Worm (Caenorhabditis elegans) whole organism, L4 larva: Measurements from ENCODE around the gene mboa-4.

Experiments
- F26F4.8 ChIP-seq: fragments of 200-800 bp; sonication (Bioruptor generic); conservative IDR thresholded peaks from 2 replicates; pipeline ENCODE4 v1.3.6; 2022; ENCODE audit warnings: missing genetic modification characterization, missing compliant biosample characterization
- F37D6.2 ChIP-seq: sonication (generic microtip); optimal IDR thresholded peaks from 2 replicates; lab custom pipeline; 2016; ENCODE audit warnings: mild to moderate bottlenecking, missing genetic modification characterization, missing compliant biosample characterization
- F44E2.7 ChIP-seq: fragments of 200-800 bp; sonication (Bioruptor generic); IDR thresholded peaks from 2 replicates; pipeline ENCODE4 v2.1.2; 2022; ENCODE audit warnings: missing genetic modification characterization, missing compliant biosample characterization
- F49E8.2 ChIP-seq: sonication (generic microtip); optimal IDR thresholded peaks from 2 replicates; lab custom pipeline; 2016; ENCODE audit warnings: missing compliant biosample characterization, mild to moderate bottlenecking, missing genetic modification characterization, borderline replicate concordance
- T20F7.1 ChIP-seq: fragments of 200-800 bp; sonication (Bioruptor generic); optimal IDR thresholded peaks from 2 replicates; lab custom pipeline; 2018; ENCODE audit warnings: mild to moderate bottlenecking, missing genetic modification characterization, missing compliant biosample characterization
- Y105C5A.15 ChIP-seq: fragments of 200-800 bp; sonication (Bioruptor generic); IDR thresholded peaks from 2 replicates; pipeline ENCODE4 v1.3.6; 2022; ENCODE audit warnings: missing genetic modification characterization, missing compliant biosample characterization
- Y48G9A.11 ChIP-seq: fragments of 200-800 bp; sonication (Bioruptor generic); IDR thresholded peaks from 2 replicates; pipeline ENCODE4 v1.3.6; 2022; ENCODE audit warnings: missing genetic modification reagents, missing genetic modification characterization, missing compliant biosample characterization
- Y5F2A.4 ChIP-seq: fragments of 200-800 bp; sonication (Bioruptor generic); optimal IDR thresholded peaks from 2 replicates; lab custom pipeline; 2018; ENCODE audit warnings: mild to moderate bottlenecking, missing genetic modification characterization, missing compliant biosample characterization
- ZK337.2 ChIP-seq: fragments of 200-800 bp; sonication (Bioruptor generic); IDR thresholded peaks from 2 replicates; pipeline ENCODE4 v1.3.6; 2022; ENCODE audit warnings: missing genetic modification reagents, missing genetic modification characterization, missing compliant biosample characterization
- ZK546.5 ChIP-seq, 2 experiments: sonication (generic microtip); optimal IDR thresholded peaks; 2 replicates each; lab custom pipeline; 2017; ENCODE audit warnings: missing biosample characterization in 2 of 2, missing genetic modification characterization in 2 of 2
- ama-1 ChIP-seq: fragments of 150-350 bp; optimal IDR thresholded peaks from 2 replicates; lab custom pipeline; 2014; ENCODE audit warnings: inconsistent platforms, mixed read lengths
- ceh-32 ChIP-seq: sonication (generic microtip); optimal IDR thresholded peaks from 2 replicates; lab custom pipeline; 2016; ENCODE audit warnings: mild to moderate bottlenecking, missing genetic modification characterization, missing compliant biosample characterization; ENCODE audit not compliant: poor library complexity
- ces-1 ChIP-seq: fragments of 150-350 bp; sonication (generic microtip); optimal IDR thresholded peaks from 4 replicates; lab custom pipeline; 2014; ENCODE audit warnings: missing biosample characterization, missing genetic modification reagents, missing genetic modification characterization
- cey-2 ChIP-seq: sonication (generic microtip); optimal IDR thresholded peaks from 3 replicates; lab custom pipeline; 2017; ENCODE audit warnings: missing genetic modification characterization, mild to moderate bottlenecking, missing compliant biosample characterization, antibody characterized with exemption, borderline replicate concordance; ENCODE audit not compliant: insufficient read depth
- daf-8 ChIP-seq: fragments of 200-800 bp; sonication (Bioruptor generic); IDR thresholded peaks from 2 replicates; pipeline ENCODE4 v1.3.6; 2022; ENCODE audit warnings: missing genetic modification characterization, missing compliant biosample characterization
- dmd-8 ChIP-seq: fragments of 200-800 bp; sonication (Bioruptor generic); IDR thresholded peaks from 2 replicates; pipeline ENCODE4 v1.3.6; 2022; ENCODE audit warnings: missing genetic modification characterization, missing compliant biosample characterization
- dpl-1 ChIP-seq: fragments of 150-350 bp; optimal IDR thresholded peaks from 2 replicates; lab custom pipeline; 2014; ENCODE audit warnings: missing biosample characterization, missing genetic modification reagents, missing genetic modification characterization
- dve-1 ChIP-seq: sonication (generic microtip); optimal IDR thresholded peaks from 2 replicates; lab custom pipeline; 2017; ENCODE audit warnings: antibody characterized with exemption, mild to moderate bottlenecking, missing genetic modification characterization, missing compliant biosample characterization; ENCODE audit not compliant: insufficient read depth
- egl-27 ChIP-seq: sonication (generic microtip); optimal IDR thresholded peaks from 3 replicates; lab custom pipeline; 2017; ENCODE audit warnings: missing biosample characterization, missing genetic modification reagents, missing genetic modification characterization
- fkh-10 ChIP-seq: fragments of 150-350 bp; optimal IDR thresholded peaks from 2 replicates; lab custom pipeline; 2014; ENCODE audit warnings: missing biosample characterization, missing genetic modification reagents, missing genetic modification characterization
- hif-1 ChIP-seq, 2 experiments: sonication (generic microtip); optimal IDR thresholded peaks; 2 replicates each; lab custom pipeline; 2016 to 2017; ENCODE audit warnings: missing compliant biosample characterization in 2 of 2, missing genetic modification characterization in 2 of 2, missing genetic modification reagents in 2 of 2, missing genotype in 2 of 2, mild to moderate bottlenecking in 1 of 2
- hlh-11 ChIP-seq: fragments of 200-800 bp; sonication (Bioruptor generic); optimal IDR thresholded peaks from 2 replicates; lab custom pipeline; 2018; ENCODE audit warnings: mild to moderate bottlenecking, missing genetic modification characterization, missing compliant biosample characterization
- hmg-1.1 ChIP-seq: fragments of 200-800 bp; sonication (Bioruptor generic); IDR thresholded peaks from 2 replicates; pipeline ENCODE4 v1.3.6; 2022; ENCODE audit warnings: missing genetic modification reagents, missing genetic modification characterization, missing compliant biosample characterization
- lim-7 ChIP-seq: fragments of 200-800 bp; sonication (Bioruptor generic); IDR thresholded peaks from 2 replicates; pipeline ENCODE4 v1.3.6; 2022; ENCODE audit warnings: missing genetic modification characterization, missing compliant biosample characterization
- lin-38 ChIP-seq: fragments of 200-800 bp; sonication (Bioruptor generic); IDR thresholded peaks from 2 replicates; pipeline ENCODE4 v1.3.6; 2022; ENCODE audit warnings: missing genetic modification reagents, missing genetic modification characterization, missing compliant biosample characterization
- lsy-2 ChIP-seq, 2 experiments: fragments of 150-350 bp in 1 of 2; sonication (generic microtip) in 1 of 2; optimal IDR thresholded peaks; 2 replicates each; lab custom pipeline; 2014 to 2017; ENCODE audit warnings: missing biosample characterization in 2 of 2, missing genetic modification characterization in 2 of 2
- madf-5 ChIP-seq, 2 experiments: fragments of 200-800 bp; sonication (Bioruptor generic); IDR thresholded peaks; 2 replicates each; pipeline ENCODE4 v1.3.6; 2022; ENCODE audit warnings: missing compliant biosample characterization in 2 of 2, missing genetic modification characterization in 2 of 2
- mdl-1 ChIP-seq, 2 experiments: fragments of 150-350 bp in 1 of 2; sonication (generic microtip) in 1 of 2; optimal IDR thresholded peaks; 2 replicates each; lab custom pipeline; 2014 to 2017; ENCODE audit warnings: missing biosample characterization in 2 of 2, missing genetic modification characterization in 2 of 2
- mxl-2 ChIP-seq: fragments of 200-800 bp; sonication (Bioruptor generic); conservative IDR thresholded peaks from 2 replicates; pipeline ENCODE4 v1.3.6; 2022; ENCODE audit warnings: missing genetic modification reagents, missing genetic modification characterization, missing compliant biosample characterization
- mxl-3 ChIP-seq: fragments of 200-800 bp; sonication (Bioruptor generic); optimal IDR thresholded peaks from 2 replicates; lab custom pipeline; 2018; ENCODE audit warnings: mild to moderate bottlenecking, missing genetic modification characterization, missing compliant biosample characterization
- nhr-25 ChIP-seq: sonication (generic microtip); optimal IDR thresholded peaks from 2 replicates; lab custom pipeline; 2017; ENCODE audit warnings: missing genetic modification characterization, mild to moderate bottlenecking, missing compliant biosample characterization, antibody characterized with exemption, moderate library complexity, borderline replicate concordance; ENCODE audit not compliant: insufficient read depth
- nhr-28 ChIP-seq: fragments of 150-350 bp; optimal IDR thresholded peaks from 2 replicates; lab custom pipeline; 2014; ENCODE audit warnings: missing biosample characterization, missing genetic modification characterization
- nhr-76 ChIP-seq: fragments of 150-350 bp; optimal IDR thresholded peaks from 2 replicates; lab custom pipeline; 2014; ENCODE audit warnings: missing biosample characterization, missing genetic modification characterization
- nhr-77 ChIP-seq: fragments of 150-350 bp; optimal IDR thresholded peaks from 2 replicates; lab custom pipeline; 2014; ENCODE audit warnings: missing biosample characterization, missing genetic modification characterization
- pqm-1 ChIP-seq: sonication (generic microtip); optimal IDR thresholded peaks from 2 replicates; lab custom pipeline; 2017; ENCODE audit warnings: missing biosample characterization, missing genetic modification characterization
- rbr-2 ChIP-seq: sonication (generic microtip); optimal IDR thresholded peaks from 2 replicates; lab custom pipeline; 2016; ENCODE audit warnings: missing genotype, missing genetic modification characterization, missing compliant biosample characterization
- saeg-2 ChIP-seq: fragments of 200-800 bp; sonication (Bioruptor generic); IDR thresholded peaks from 2 replicates; pipeline ENCODE4 v1.3.6; 2022; ENCODE audit warnings: missing genetic modification reagents, missing genetic modification characterization, missing compliant biosample characterization
- sdz-12 ChIP-seq: fragments of 200-800 bp; sonication (Bioruptor generic); optimal IDR thresholded peaks from 2 replicates; lab custom pipeline; 2018; ENCODE audit warnings: mild to moderate bottlenecking, missing genetic modification characterization, missing compliant biosample characterization
- snpc-4 ChIP-seq: fragments of 150-350 bp; optimal IDR thresholded peaks from 2 replicates; lab custom pipeline; 2014; ENCODE audit warnings: missing biosample characterization, missing genetic modification characterization
- spr-3 ChIP-seq: fragments of 200-800 bp; sonication (Bioruptor generic); optimal IDR thresholded peaks from 2 replicates; lab custom pipeline; 2018; ENCODE audit warnings: mild to moderate bottlenecking, missing genetic modification characterization, missing compliant biosample characterization
- tra-1 ChIP-seq: fragments of 200-800 bp; sonication (Bioruptor generic); IDR thresholded peaks from 2 replicates; pipeline ENCODE4 v1.3.6; 2022; ENCODE audit warnings: missing genetic modification reagents, missing genetic modification characterization, missing compliant biosample characterization
- zfp-2 ChIP-seq: sonication (generic microtip); optimal IDR thresholded peaks from 2 replicates; lab custom pipeline; 2016; ENCODE audit warnings: mild to moderate bottlenecking, missing genetic modification characterization, missing compliant biosample characterization
- ztf-7 ChIP-seq: fragments of 150-350 bp; optimal IDR thresholded peaks from 2 replicates; lab custom pipeline; 2014; ENCODE audit warnings: missing biosample characterization, missing genetic modification characterization

The mboa-4 gene

DNA sequence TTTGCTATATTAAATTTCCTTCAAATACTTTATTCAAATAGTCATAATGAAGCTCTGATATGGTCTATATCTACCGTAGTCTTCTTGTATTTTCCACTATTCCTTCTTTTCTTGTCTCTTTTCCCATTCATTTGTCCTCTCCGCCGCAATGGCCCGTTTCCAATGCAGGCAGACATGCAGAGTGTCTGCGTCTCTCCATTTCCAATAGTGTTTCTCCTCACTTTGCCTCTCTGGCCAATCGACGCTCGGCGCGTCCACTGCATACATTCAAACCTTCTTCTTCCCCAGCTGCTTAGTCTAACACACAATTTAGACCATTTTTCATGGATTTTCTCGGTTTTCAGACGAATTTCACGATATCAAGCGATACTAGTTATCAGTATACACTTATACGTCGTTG lies 34.6 kb downstream of the mboa-4 start (continued):
- no peak for TF ChIP-seq ztf-7 (tag; lab: Kevin White, UChicago)
- TF ChIP-seq F44E2.7 (GFP tag; lab: Robert Waterston, UW): no peak
- no peak for TF ChIP-seq mdl-1 (tag; optimal IDR thresholded peaks at IDR 0.05; lab: Kevin White, UChicago)
- no peak for TF ChIP-seq ZK546.5 (tag; optimal IDR thresholded peaks at IDR 0.05; lab: Kevin White, UChicago)
- TF ChIP-seq F49E8.2 (tag; lab: Kevin White, UChicago): no peak
- TF ChIP-seq Y105C5A.15 (GFP tag; lab: Robert Waterston, UW): no peak
- no peak for TF ChIP-seq nhr-77 (tag; lab: Kevin White, UChicago)
- TF ChIP-seq egl-27: no peak
- peak; percentile 67 for TF ChIP-seq hmg-1.1 (GFP tag; lab: Robert Waterston, UW)
- TF ChIP-seq nhr-76: no peak
- TF ChIP-seq saeg-2 (GFP tag; lab: Robert Waterston, UW): no peak
- TF ChIP-seq F37D6.2 (tag; lab: Kevin White, UChicago): no peak
- no peak for TF ChIP-seq ceh-32 (tag; lab: Kevin White, UChicago)
- TF ChIP-seq hlh-11: peak; percentile 39
- TF ChIP-seq dve-1 (tag; lab: Kevin White, UChicago): no peak
- TF ChIP-seq fkh-10 (GFP tag; lab: Kevin White, UChicago): no peak
- peak; percentile 32 for TF ChIP-seq mxl-3 (GFP tag; lab: Kevin White, UChicago)
- TF ChIP-seq rbr-2: peak; percentile 12
- TF ChIP-seq cey-2 (tag; lab: Kevin White, UChicago): no peak
- TF ChIP-seq daf-8 (GFP tag; lab: Robert Waterston, UW): no peak
- no peak for TF ChIP-seq dpl-1 (GFP tag; lab: Kevin White, UChicago)
- no peak for TF ChIP-seq ama-1 (lab: Kevin White, UChicago)
- no peak for TF ChIP-seq nhr-28 (tag; lab: Kevin White, UChicago)
- TF ChIP-seq zfp-2: no peak
- no peak for TF ChIP-seq hif-1 (tag; optimal IDR thresholded peaks at IDR 0.05; lab: Kevin White, UChicago)
- peak in 1 of 2 experiments; percentile 70 for TF ChIP-seq lsy-2 (tag; optimal IDR thresholded peaks at IDR 0.05; lab: Kevin White, UChicago)
- no peak for TF ChIP-seq Y48G9A.11 (GFP tag; lab: Robert Waterston, UW)
- no peak for TF ChIP-seq sdz-12 (GFP tag; lab: Kevin White, UChicago)
- no peak for TF ChIP-seq ces-1 (GFP tag; lab: Kevin White, UChicago)

DNA sequence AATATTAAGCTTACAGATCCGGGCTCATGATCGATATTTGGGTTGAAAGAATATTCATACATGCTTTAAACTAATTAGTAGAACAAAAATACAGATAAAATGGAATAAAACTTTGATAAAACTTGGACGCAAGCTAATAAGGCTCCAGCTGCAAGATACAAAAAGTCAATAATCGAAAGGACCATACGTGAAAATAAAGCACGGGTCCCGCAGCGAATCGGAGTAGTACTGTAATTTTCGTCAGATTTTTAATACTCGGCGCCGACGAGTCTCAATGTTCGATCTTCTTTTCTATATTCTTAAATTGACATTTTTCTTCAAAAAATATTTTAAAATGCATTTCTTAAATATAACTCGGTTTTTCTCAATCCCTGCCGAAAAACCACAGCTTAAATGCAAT lies 35.1 kb downstream of the mboa-4 start, which contains the start of gene spo-11:
Gene spo-11 (minus strand): TSS at position 189 of the 400 bp plus-strand sequence.
- no peak for TF ChIP-seq daf-8 (GFP tag; lab: Robert Waterston, UW)
- peak; percentile 3 for TF ChIP-seq F49E8.2 (tag; lab: Kevin White, UChicago)

DNA sequence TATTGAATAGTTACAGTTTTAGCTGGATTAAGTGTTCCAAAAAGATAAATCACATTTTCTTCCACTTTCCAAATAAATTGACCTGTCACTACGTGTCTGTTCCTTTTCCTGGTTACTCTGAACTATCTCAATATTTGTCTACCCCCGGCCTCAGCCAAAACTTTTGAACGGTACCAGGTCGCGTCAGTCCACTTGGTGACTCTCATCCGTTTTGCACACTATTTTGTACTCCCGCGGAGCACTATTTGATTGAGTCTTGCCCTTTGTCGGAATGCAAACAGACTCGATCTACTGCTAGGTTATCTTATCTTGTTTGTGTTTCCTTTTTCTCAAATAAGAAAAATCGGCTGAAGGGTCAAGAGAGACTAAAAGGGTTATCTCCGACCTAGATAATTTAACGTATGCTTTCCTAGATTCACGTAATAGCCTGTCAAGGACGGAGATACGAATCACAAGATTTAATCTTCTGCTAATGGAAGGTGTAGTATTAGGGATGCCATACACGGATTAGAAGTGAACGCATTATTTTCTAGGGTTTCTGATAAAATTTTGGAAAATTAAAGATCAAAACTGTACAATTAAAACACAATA lies 39.7 kb downstream of the mboa-4 start:
- TF ChIP-seq nhr-28 (tag; lab: Kevin White, UChicago) (peak; percentile 17), Y105C5A.15 (GFP tag; lab: Robert Waterston, UW) (no peak)

DNA sequence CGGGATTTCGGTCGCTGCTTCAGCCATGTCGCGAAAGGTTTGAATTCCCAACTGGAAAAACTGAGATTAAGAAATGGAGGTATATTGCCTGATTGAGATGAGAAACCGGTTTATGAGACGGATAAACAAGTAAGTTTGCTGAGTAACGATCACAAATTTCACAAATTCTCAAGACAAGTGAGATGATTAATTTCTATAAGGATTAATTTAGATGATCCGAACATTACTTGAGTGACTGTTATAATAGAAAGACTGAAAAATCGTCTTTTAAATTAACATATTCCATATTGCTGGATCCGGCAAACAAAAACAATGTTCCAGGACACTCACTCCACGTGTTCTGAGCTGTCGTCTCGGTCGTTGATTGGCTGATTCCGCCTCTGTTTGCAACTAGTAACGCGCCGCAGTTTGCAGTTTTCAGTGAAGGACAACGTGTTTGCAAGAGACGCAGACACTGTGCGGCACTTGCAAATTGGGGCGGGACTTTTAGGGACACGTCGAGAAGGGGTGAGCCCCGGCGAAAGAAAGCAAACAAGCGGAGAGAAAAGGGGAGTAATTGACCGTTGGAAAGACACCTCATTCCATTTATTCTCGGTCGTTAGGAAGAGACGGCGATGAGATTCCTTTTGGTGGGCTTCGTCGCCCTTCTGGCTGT lies 40.8 kb downstream of the mboa-4 start, which contains the start of the genes imp-2 and enpl-1:
Gene imp-2 (minus strand): TSS at position 51 of the 655 bp plus-strand sequence.
Gene enpl-1 (plus strand): TSS at position 462 of the 655 bp plus-strand sequence.
- TF ChIP-seq pqm-1 (peak; percentile 64), hlh-11 (peak; percentile 96), mxl-2 (GFP tag; lab: Robert Waterston, UW) (no peak), snpc-4 (tag; lab: Kevin White, UChicago) (no peak), dmd-8 (GFP tag; lab: Robert Waterston, UW) (0 out of 2 replicates have a peak, but pooled peaks have one; percentile 53), fkh-10 (GFP tag; lab: Kevin White, UChicago) (peak; percentile 85), tra-1 (peak; percentile 49; the same call in 1 of the 2 replicates), nhr-25 (tag; lab: Kevin White, UChicago) (peak; percentile 65), lsy-2 (tag; optimal IDR thresholded peaks at IDR 0.05; lab: Kevin White, UChicago) (peak; percentile 85 to 96), T20F7.1 (GFP tag; lab: Kevin White, UChicago) (peak; percentile 85), Y5F2A.4 (GFP tag; lab: Kevin White, UChicago) (no peak), ZK337.2 (no peak), spr-3 (peak; percentile 11), lim-7 (GFP tag; lab: Robert Waterston, UW) (peak; percentile 17; the same call in 1 of the 2 replicates), madf-5 (GFP tag; IDR thresholded peaks at IDR 0.05; lab: Robert Waterston, UW) (no peak), F26F4.8 (GFP tag; lab: Robert Waterston, UW) (no peak), hmg-1.1 (GFP tag; lab: Robert Waterston, UW) (peak; percentile 91), lin-38 (GFP tag; lab: Robert Waterston, UW) (peak; percentile 80)
